Fruit fly (Drosophila melanogaster): ENCODE data around the gene sowah.
A peak's percentile ranks its signal among the peaks of the same experiment; 100 is the strongest.

sowah gene

DNA sequence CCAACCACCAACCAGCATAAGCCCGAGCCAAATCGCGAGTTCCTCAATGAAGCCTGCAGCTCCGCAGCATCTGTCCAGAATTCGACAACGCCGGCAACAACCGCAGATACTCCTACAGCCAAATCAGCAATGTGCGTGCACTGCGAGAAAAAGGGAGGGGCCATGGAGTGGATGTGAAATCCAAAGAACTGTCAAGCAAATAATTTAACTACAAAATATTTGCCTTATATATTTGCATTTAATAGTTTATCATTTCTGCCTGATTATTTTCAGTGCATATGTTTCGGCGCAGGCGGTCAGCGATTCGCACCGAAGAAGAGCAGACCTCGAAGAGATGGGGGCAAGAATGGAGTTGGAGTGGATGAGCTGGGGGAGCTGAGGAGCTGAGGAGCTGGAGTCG, 20.7 kb downstream of the sowah start (continued):
- TF ChIP-seq CG11093 (GFP tag; IDR thresholded peaks at IDR 0.05) (no peak), dimm (GFP tag; IDR thresholded peaks at IDR 0.05) (no peak), vfl (GFP tag; optimal IDR thresholded peaks at IDR 0.05) (no peak), pho (GFP tag; optimal IDR thresholded peaks at IDR 0.05) (no peak), Optix (GFP tag; IDR thresholded peaks at IDR 0.05) (peak; percentile 36; the same call in 1 of the 3 replicates), NK7.1 (GFP tag; optimal IDR thresholded peaks at IDR 0.05) (no peak), ato (GFP tag; IDR thresholded peaks at IDR 0.05; ENCODE audit: partially characterized antibody) (no peak), CG10979 (tag; optimal IDR thresholded peaks at IDR 0.05) (no peak)

DNA sequence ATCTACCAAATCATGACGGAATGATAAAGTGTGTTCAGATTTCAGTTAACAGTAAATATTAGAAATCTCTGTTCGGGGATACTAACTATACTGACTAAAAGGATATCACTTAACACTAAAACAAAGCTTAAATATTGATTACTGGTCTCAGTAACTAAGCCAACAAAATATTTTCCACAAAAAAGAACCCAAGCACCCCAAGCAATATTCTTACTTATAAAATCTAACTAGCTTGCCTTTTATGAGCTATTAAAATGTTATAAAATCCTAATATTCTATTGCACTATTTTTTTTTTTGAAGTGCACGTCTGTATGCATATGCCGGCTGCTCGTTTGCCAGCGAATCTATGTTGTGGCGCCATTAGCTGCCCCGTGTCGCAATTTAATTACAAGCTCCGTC, 22.9 kb downstream of the sowah start:
- TF ChIP-seq abd-A (tag; optimal IDR thresholded peaks at IDR 0.05), result no peak
- no peak for TF ChIP-seq CG8944 (GFP tag; optimal IDR thresholded peaks at IDR 0.05)
- no peak for TF ChIP-seq CG12769 (tag; optimal IDR thresholded peaks at IDR 0.05)
- TF ChIP-seq sens (GFP tag), result peak; percentile 63

DNA sequence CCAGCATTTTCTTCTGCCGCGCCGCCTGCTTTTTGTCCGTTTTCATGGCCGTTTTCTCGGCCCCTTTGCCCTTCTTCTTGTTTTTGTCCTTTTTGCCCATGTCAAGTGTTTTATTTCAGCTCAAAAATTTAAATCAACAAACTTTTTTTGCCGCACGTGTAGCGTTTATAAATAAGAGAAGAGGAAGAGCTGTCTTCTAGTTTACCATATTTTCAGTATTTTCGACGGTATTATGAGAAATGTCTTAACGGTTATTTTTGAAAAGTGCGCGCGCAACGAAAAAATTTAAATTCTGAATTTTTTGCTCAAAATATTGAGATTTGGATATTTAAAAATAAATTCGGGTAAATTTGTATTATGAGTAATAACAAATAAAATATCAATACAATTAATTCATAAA, 35.2 kb downstream of the sowah start, which contains the start of gene CG4069:
Gene CG4069 (minus strand): TSS at position 193 of the 400 bp plus-strand sequence.
- TF ChIP-seq Ets97D (GFP tag; optimal IDR thresholded peaks at IDR 0.05) (peak; percentile 17), cwo (GFP tag; optimal IDR thresholded peaks at IDR 0.05) (peak; percentile 85), YL-1 (GFP tag; optimal IDR thresholded peaks at IDR 0.05) (peak; percentile 47), CG15514 (GFP tag; optimal IDR thresholded peaks at IDR 0.05) (peak; percentile 93), CG4617 (GFP tag; optimal IDR thresholded peaks at IDR 0.05; ENCODE audit: borderline replicate concordance) (peak; percentile 26), Blimp-1 (GFP tag; optimal IDR thresholded peaks at IDR 0.05) (no peak), fd96Cb (tag; optimal IDR thresholded peaks at IDR 0.05) (no peak), tio (GFP tag; optimal IDR thresholded peaks at IDR 0.05) (no peak), MBD-R2 (GFP tag; IDR thresholded peaks at IDR 0.05) (peak; percentile 39; the same call in 1 of the 2 replicates), trem (tag; optimal IDR thresholded peaks at IDR 0.05) (peak; percentile 36), dm (GFP tag; optimal IDR thresholded peaks at IDR 0.05) (peak; percentile 93), Myb (GFP tag; optimal IDR thresholded peaks at IDR 0.05) (peak; percentile 90), peb (GFP tag; IDR thresholded peaks at IDR 0.05) (no peak), CG17385 (GFP tag; optimal IDR thresholded peaks at IDR 0.05) (peak; percentile 98), nmo (GFP tag; optimal IDR thresholded peaks at IDR 0.05) (peak; percentile 13), Mes4 (GFP tag; optimal IDR thresholded peaks at IDR 0.05) (no peak), HmgZ (tag; optimal IDR thresholded peaks at IDR 0.05) (peak; percentile 21), CG10462 (GFP tag; optimal IDR thresholded peaks at IDR 0.05) (no peak), Dp (GFP tag; optimal IDR thresholded peaks at IDR 0.05) (peak; percentile 97), Poxn (GFP tag; IDR thresholded peaks at IDR 0.05) (no peak), Spps (tag; optimal IDR thresholded peaks at IDR 0.05) (no peak), pzg (GFP tag; optimal IDR thresholded peaks at IDR 0.05) (peak; percentile 38), CG6654 (GFP tag; optimal IDR thresholded peaks at IDR 0.05) (no peak), CG6175 (GFP tag; IDR thresholded peaks at IDR 0.05) (no peak), CG9797 (GFP tag; optimal IDR thresholded peaks at IDR 0.05) (peak; percentile 45), MESR4 (GFP tag; optimal IDR thresholded peaks at IDR 0.05) (peak; percentile 40), lab (GFP tag; optimal IDR thresholded peaks at IDR 0.05) (no peak), CG2116 (GFP tag; optimal IDR thresholded peaks at IDR 0.05) (peak; percentile 57), BEAF-32 (GFP tag; optimal IDR thresholded peaks at IDR 0.05) (peak; percentile 20), CG18011 (GFP tag; optimal IDR thresholded peaks at IDR 0.05) (peak; percentile 7), stwl (tag; optimal IDR thresholded peaks at IDR 0.05) (peak; percentile 14), Max (GFP tag; optimal IDR thresholded peaks at IDR 0.05) (peak; percentile 44), E2f2 (GFP tag; IDR thresholded peaks at IDR 0.05) (peak; percentile 95), her (GFP tag; optimal IDR thresholded peaks at IDR 0.05) (peak; percentile 99), CG10267 (tag; optimal IDR thresholded peaks at IDR 0.05) (peak; percentile 40), gfzf (GFP tag; optimal IDR thresholded peaks at IDR 0.05) (peak; percentile 84)
